Fruit fly (Drosophila melanogaster) whole organism, embryonic: Measurements from ENCODE around the gene nonC.

ENCODE experiments used
- Adf1 ChIP-seq: fragments of 200-800 bp; sonication (Bioruptor generic); IDR thresholded peaks from 2 replicates; pipeline ENCODE4 v1.3.6; 2022; ENCODE audit warnings: missing biosample characterization, missing genetic modification characterization
- CG1024 ChIP-seq: fragments of 200-800 bp; sonication (Bioruptor generic); IDR thresholded peaks from 2 replicates; pipeline ENCODE4 v1.3.6; 2022; ENCODE audit warnings: missing biosample characterization, missing genetic modification characterization
- CG10267 ChIP-seq: fragments of 200-800 bp; sonication (Bioruptor generic); optimal IDR thresholded peaks from 2 replicates; lab custom pipeline; 2018; ENCODE audit warnings: missing biosample characterization, mild to moderate bottlenecking, missing genetic modification characterization, moderate library complexity
- CG10959 ChIP-seq: fragments of 200-800 bp; sonication (Bioruptor generic); IDR thresholded peaks from 2 replicates; pipeline ENCODE4 v1.3.6; 2022; ENCODE audit warnings: missing biosample characterization, missing genetic modification characterization
- CG13624 ChIP-seq: fragments of 200-800 bp; sonication (Bioruptor generic); optimal IDR thresholded peaks from 2 replicates; lab custom pipeline; 2016; ENCODE audit warnings: missing biosample characterization, missing genetic modification characterization
- CG14050 ChIP-seq: fragments of 200-800 bp; sonication (Bioruptor generic); IDR thresholded peaks from 3 replicates; pipeline ENCODE4 v1.3.6; 2022; ENCODE audit warnings: missing biosample characterization, missing genetic modification characterization
- CG15479 ChIP-seq: fragments of 200-800 bp; sonication (Bioruptor generic); optimal IDR thresholded peaks from 3 replicates; lab custom pipeline; 2019; ENCODE audit warnings: missing biosample characterization, mild to moderate bottlenecking, missing genetic modification characterization, moderate library complexity
- CG1647 ChIP-seq: fragments of 200-800 bp; sonication (Bioruptor generic); optimal IDR thresholded peaks from 3 replicates; lab custom pipeline; 2016; ENCODE audit warnings: missing biosample characterization, missing genetic modification characterization
- CG17186 ChIP-seq: fragments of 200-800 bp; sonication (Bioruptor generic); optimal IDR thresholded peaks from 3 replicates; lab custom pipeline; 2017; ENCODE audit warnings: missing biosample characterization, missing genetic modification reagents, missing genetic modification characterization
- CG18262 ChIP-seq: fragments of 200-800 bp; optimal IDR thresholded peaks from 3 replicates; lab custom pipeline; 2019; ENCODE audit warnings: missing biosample characterization, mild to moderate bottlenecking, missing genetic modification characterization, moderate library complexity
- CG1832 ChIP-seq: fragments of 200-800 bp; sonication (Bioruptor generic); optimal IDR thresholded peaks from 2 replicates; lab custom pipeline; 2017; ENCODE audit warnings: missing biosample characterization, mild to moderate bottlenecking, missing genetic modification characterization, inconsistent platforms
- CG2129 ChIP-seq: fragments of 200-800 bp; sonication (Bioruptor generic); IDR thresholded peaks from 2 replicates; pipeline ENCODE4 v1.3.6; 2022; ENCODE audit warnings: missing biosample characterization, missing genetic modification characterization; ENCODE audit not compliant: partially characterized antibody
- CG2712 ChIP-seq: fragments of 200-800 bp; optimal IDR thresholded peaks from 3 replicates; lab custom pipeline; 2019; ENCODE audit warnings: missing biosample characterization, mild to moderate bottlenecking, missing genetic modification characterization, moderate library complexity
- CG30020 ChIP-seq: fragments of 200-800 bp; optimal IDR thresholded peaks from 2 replicates; lab custom pipeline; 2019; ENCODE audit warnings: missing biosample characterization, mild to moderate bottlenecking, missing genetic modification characterization, moderate library complexity
- CG30431 ChIP-seq: fragments of 200-800 bp; sonication (Bioruptor generic); optimal IDR thresholded peaks from 2 replicates; lab custom pipeline; 2017; ENCODE audit warnings: missing biosample characterization, missing genetic modification characterization
- CG31441 ChIP-seq: fragments of 200-800 bp; sonication (Bioruptor generic); IDR thresholded peaks from 2 replicates; pipeline ENCODE4 v1.3.6; 2022; ENCODE audit warnings: missing biosample characterization, missing genetic modification characterization
- CG32767 ChIP-seq: fragments of 200-800 bp; sonication (Bioruptor generic); IDR thresholded peaks from 2 replicates; pipeline ENCODE4 v1.3.6; 2022; ENCODE audit warnings: missing biosample characterization, missing genetic modification characterization
- CG6175 ChIP-seq: fragments of 200-800 bp; sonication (Bioruptor generic); IDR thresholded peaks from 3 replicates; pipeline ENCODE4 v1.3.6; 2022; ENCODE audit warnings: missing biosample characterization, missing genetic modification characterization
- CG6813 ChIP-seq: fragments of 200-800 bp; sonication (Bioruptor generic); optimal IDR thresholded peaks from 2 replicates; lab custom pipeline; 2017; ENCODE audit warnings: missing biosample characterization, missing genetic modification characterization, mild to moderate bottlenecking, moderate library complexity, missing genetic modification reagents
- CG7745 ChIP-seq: fragments of 200-800 bp; sonication (Bioruptor generic); optimal IDR thresholded peaks from 2 replicates; lab custom pipeline; 2018; ENCODE audit warnings: missing biosample characterization, mild to moderate bottlenecking, missing genetic modification characterization, moderate library complexity
- CG9437 ChIP-seq: fragments of 200-800 bp; sonication (Bioruptor generic); optimal IDR thresholded peaks from 2 replicates; lab custom pipeline; 2018; ENCODE audit warnings: missing biosample characterization, mild to moderate bottlenecking, missing genetic modification characterization
- CG9727 ChIP-seq: fragments of 200-800 bp; sonication (Bioruptor generic); optimal IDR thresholded peaks from 3 replicates; lab custom pipeline; 2017; ENCODE audit warnings: missing biosample characterization, mild to moderate bottlenecking, missing genetic modification characterization
- CG9932 ChIP-seq: fragments of 200-800 bp; sonication (Bioruptor generic); IDR thresholded peaks from 2 replicates; pipeline ENCODE4 v1.3.6; 2022; ENCODE audit warnings: missing biosample characterization, missing genetic modification characterization
- D ChIP-seq, 2 experiments: fragments of 200-800 bp in 1 of 2; fragments of >200 bp in 1 of 2; sonication (Bioruptor generic) in 1 of 2; optimal IDR thresholded peaks; 2 replicates in 1 of 2; 3 replicates in 1 of 2; lab custom pipeline; 2017; ENCODE audit warnings: mild to moderate bottlenecking in 1 of 2, missing biosample characterization in 1 of 2, missing genetic modification characterization in 1 of 2, missing genetic modification reagents in 1 of 2
- Dip3 ChIP-seq: fragments of 200-800 bp; sonication (Bioruptor generic); optimal IDR thresholded peaks from 3 replicates; lab custom pipeline; 2016; ENCODE audit warnings: missing biosample characterization, missing genetic modification characterization
- Doc2 ChIP-seq: fragments of 200-800 bp; sonication (Bioruptor generic); IDR thresholded peaks from 2 replicates; pipeline ENCODE4 v1.3.6; 2022; ENCODE audit warnings: missing biosample characterization, missing genetic modification characterization
- Elba2 ChIP-seq: fragments of 200-800 bp; sonication (Bioruptor generic); optimal IDR thresholded peaks from 3 replicates; lab custom pipeline; 2016; ENCODE audit warnings: missing biosample characterization, missing genetic modification characterization
- Fer3 ChIP-seq: fragments of 200-800 bp; sonication (Bioruptor generic); optimal IDR thresholded peaks from 2 replicates; lab custom pipeline; 2018; ENCODE audit warnings: missing biosample characterization, mild to moderate bottlenecking, missing genetic modification characterization, moderate library complexity
- Med ChIP-seq: fragments of 200-800 bp; sonication (Bioruptor generic); peaks from one replicate; lab custom pipeline; 2016; ENCODE audit warnings: missing biosample characterization, missing genetic modification characterization, mild to moderate bottlenecking, inconsistent platforms, moderate library complexity
- Oli ChIP-seq: fragments of 200-800 bp; sonication (Bioruptor generic); optimal IDR thresholded peaks from 2 replicates; lab custom pipeline; 2018; ENCODE audit warnings: missing biosample characterization, mild to moderate bottlenecking, missing genetic modification characterization, moderate library complexity
- Ravus ChIP-seq: fragments of 200-800 bp; sonication (Bioruptor generic); IDR thresholded peaks from 2 replicates; pipeline ENCODE4 v1.3.6; 2022; ENCODE audit warnings: missing biosample characterization, missing genetic modification characterization
- Rfx ChIP-seq: fragments of 200-800 bp; sonication (Bioruptor generic); IDR thresholded peaks from 2 replicates; pipeline ENCODE4 v1.3.6; 2022; ENCODE audit warnings: missing biosample characterization, missing genetic modification characterization
- Sry-β ChIP-seq: fragments of 200-800 bp; sonication (Bioruptor generic); optimal IDR thresholded peaks from 2 replicates; lab custom pipeline; 2018; ENCODE audit warnings: missing biosample characterization, mild to moderate bottlenecking, missing genetic modification characterization, moderate library complexity
- aop ChIP-seq: fragments of 200-800 bp; sonication (Bioruptor generic); IDR thresholded peaks from 2 replicates; pipeline ENCODE4 v1.3.6; 2022; ENCODE audit warnings: missing biosample characterization, missing genetic modification characterization
- bab2 ChIP-seq: fragments of 200-800 bp; sonication (Bioruptor generic); optimal IDR thresholded peaks from 2 replicates; lab custom pipeline; 2016; ENCODE audit warnings: missing biosample characterization, missing genetic modification characterization
- crc ChIP-seq: fragments of 200-800 bp; sonication (Bioruptor generic); optimal IDR thresholded peaks from 2 replicates; lab custom pipeline; 2016; ENCODE audit warnings: missing biosample characterization, missing genetic modification characterization
- crol ChIP-seq: fragments of 200-800 bp; sonication (Bioruptor generic); IDR thresholded peaks from 2 replicates; pipeline ENCODE4 v1.3.6; 2022; ENCODE audit warnings: missing biosample characterization, missing genetic modification characterization
- crp ChIP-seq, 2 experiments: fragments of 200-800 bp; sonication (Bioruptor generic); optimal IDR thresholded peaks; 2 replicates in 1 of 2; 3 replicates in 1 of 2; lab custom pipeline; 2017; ENCODE audit warnings: missing biosample characterization in 2 of 2, missing genetic modification characterization in 2 of 2, mild to moderate bottlenecking in 1 of 2, moderate library complexity in 1 of 2
- en ChIP-seq: fragments of 200-800 bp; sonication (Bioruptor generic); optimal IDR thresholded peaks from 2 replicates; lab custom pipeline; 2016; ENCODE audit warnings: missing biosample characterization, missing genetic modification characterization
- gce ChIP-seq: fragments of 200-800 bp; sonication (Bioruptor generic); IDR thresholded peaks from 3 replicates; pipeline ENCODE4 v1.3.6; 2022; ENCODE audit warnings: missing biosample characterization, missing genetic modification characterization
- jigr1 ChIP-seq: fragments of 200-800 bp; sonication (Bioruptor generic); IDR thresholded peaks from 3 replicates; pipeline ENCODE4 v1.3.6; 2022; ENCODE audit warnings: missing biosample characterization, missing genetic modification characterization
- jing ChIP-seq: fragments of 200-800 bp; sonication (Bioruptor generic); optimal IDR thresholded peaks from 2 replicates; lab custom pipeline; 2018; ENCODE audit warnings: missing biosample characterization, mild to moderate bottlenecking, missing genetic modification characterization
- lmd ChIP-seq: fragments of 200-800 bp; sonication (Bioruptor generic); IDR thresholded peaks from 2 replicates; pipeline ENCODE4 v1.3.6; 2022; ENCODE audit warnings: missing biosample characterization, missing genetic modification characterization
- maf-S ChIP-seq: fragments of 200-800 bp; sonication (Bioruptor generic); optimal IDR thresholded peaks from 2 replicates; lab custom pipeline; 2016; ENCODE audit warnings: missing biosample characterization, missing genetic modification characterization
- mld ChIP-seq: fragments of 200-800 bp; sonication (Bioruptor generic); IDR thresholded peaks from 3 replicates; pipeline ENCODE4 v1.3.6; 2022; ENCODE audit warnings: missing biosample characterization, missing genetic modification characterization; ENCODE audit not compliant: partially characterized antibody
- otp ChIP-seq: fragments of 200-800 bp; sonication (Bioruptor generic); IDR thresholded peaks from 3 replicates; pipeline ENCODE4, ENCODE4 v1.3.6; 2022; ENCODE audit warnings: missing biosample characterization, missing genetic modification characterization
- prd ChIP-seq, 3 experiments: fragments of >200 bp in 2 of 3; fragments of 200-800 bp in 1 of 3; sonication (Bioruptor generic) in 1 of 3; optimal IDR thresholded peaks in 2 of 3; IDR thresholded peaks in 1 of 3; 2 replicates in 2 of 3; 3 replicates in 1 of 3; pipeline versions ENCODE4 v1.3.6 to Lab custom; 2017 to 2022; ENCODE audit warnings: missing biosample characterization in 1 of 3, missing genetic modification characterization in 1 of 3
- sisA ChIP-seq: fragments of 200-800 bp; sonication (Bioruptor generic); IDR thresholded peaks from 2 replicates; pipeline ENCODE4 v1.3.6; 2022; ENCODE audit warnings: missing biosample characterization, missing genetic modification characterization
- ttk ChIP-seq: fragments of 200-800 bp; sonication (Bioruptor generic); IDR thresholded peaks from 2 replicates; pipeline ENCODE4 v2.1.2; 2022; ENCODE audit warnings: missing biosample characterization, missing genetic modification characterization

nonC gene

DNA sequence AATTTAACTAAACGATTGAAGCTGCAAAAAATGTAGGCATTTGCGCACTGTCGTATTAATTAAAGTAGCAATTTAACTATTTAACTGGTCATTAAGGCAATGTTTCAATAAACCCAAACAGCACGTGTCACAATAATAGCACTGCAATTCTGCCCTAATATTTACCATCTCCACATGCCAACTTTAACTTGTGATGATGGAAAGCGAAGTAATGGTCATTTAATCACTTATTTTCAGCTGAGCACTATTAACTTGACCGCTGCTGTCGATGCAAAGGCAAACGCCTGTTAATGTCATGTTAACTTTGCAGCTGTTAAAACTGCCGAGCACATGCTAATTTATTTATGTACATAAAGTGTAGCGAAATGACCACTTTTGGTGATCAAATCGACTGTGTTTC, 30.1 kb upstream of the nonC start (continued):
- peak; percentile 83 for TF ChIP-seq sisA (GFP tag; lab: Robert Waterston, UW)
- no peak for TF ChIP-seq CG7745 (tag; lab: Kevin White, UChicago)
- TF ChIP-seq Elba2: no peak
- TF ChIP-seq crol (GFP tag; lab: Robert Waterston, UW): 0 out of 2 replicates have a peak, but pooled peaks have one; percentile 32
- TF ChIP-seq crp (GFP tag; optimal IDR thresholded peaks at IDR 0.05; lab: Kevin White, UChicago): peak in 1 of 2 experiments; percentile 36
- peak; percentile 92 for TF ChIP-seq otp (GFP tag; lab: Robert Waterston, UW)
- peak; percentile 49; the same call in 1 of the 2 replicates for TF ChIP-seq CG32767 (GFP tag; lab: Robert Waterston, UW)
- TF ChIP-seq CG1647 (GFP tag; lab: Kevin White, UChicago): peak; percentile 78
- no peak for TF ChIP-seq CG15479 (GFP tag; lab: Kevin White, UChicago)
- TF ChIP-seq aop: peak; percentile 55; the same call in 1 of the 2 replicates
- peak; percentile 76 for TF ChIP-seq CG2712 (tag; lab: Kevin White, UChicago)
- TF ChIP-seq Fer3 (tag; lab: Kevin White, UChicago): peak; percentile 83
- TF ChIP-seq ttk (GFP tag; lab: Robert Waterston, UW): peak; percentile 84
- TF ChIP-seq CG2129 (GFP tag; lab: Robert Waterston, UW): no peak
- peak; percentile 75 for TF ChIP-seq CG1024 (GFP tag; lab: Robert Waterston, UW)
- peak; percentile 70 for TF ChIP-seq CG18262
- peak; percentile 87 for TF ChIP-seq CG14050 (GFP tag; lab: Robert Waterston, UW)
- peak; percentile 98 for TF ChIP-seq Med (GFP tag; lab: Kevin White, UChicago)
- TF ChIP-seq Rfx (GFP tag; lab: Robert Waterston, UW): peak; percentile 92
- no peak for TF ChIP-seq CG1832
- TF ChIP-seq Sry-β (GFP tag; lab: Kevin White, UChicago): no peak
- TF ChIP-seq CG30431 (GFP tag; lab: Kevin White, UChicago): peak; percentile 75
- TF ChIP-seq CG9727 (GFP tag; lab: Kevin White, UChicago): peak; percentile 67
- peak; percentile 53; the same call in 1 of the 3 replicates for TF ChIP-seq CG6175
- TF ChIP-seq Ravus (GFP tag; lab: Robert Waterston, UW): peak; percentile 63
- TF ChIP-seq CG10959: peak; percentile 74
- peak; percentile 64 for TF ChIP-seq CG9437 (GFP tag; lab: Kevin White, UChicago)
- no peak for TF ChIP-seq D (optimal IDR thresholded peaks at IDR 0.05; lab: Kevin White, UChicago)
- TF ChIP-seq D (GFP tag; optimal IDR thresholded peaks at IDR 0.05; lab: Kevin White, UChicago): peak; percentile 41
- peak; percentile 54 for TF ChIP-seq en (GFP tag; lab: Kevin White, UChicago)
- TF ChIP-seq prd (optimal IDR thresholded peaks at IDR 0.05; lab: Kevin White, UChicago): no peak
- peak; percentile 88 for TF ChIP-seq prd (GFP tag; IDR thresholded peaks at IDR 0.05; lab: Robert Waterston, UW)
- TF ChIP-seq Dip3 (GFP tag; lab: Kevin White, UChicago): peak; percentile 81
- TF ChIP-seq bab2: peak; percentile 82
- TF ChIP-seq gce (GFP tag; lab: Robert Waterston, UW): peak; percentile 75
- TF ChIP-seq Adf1 (GFP tag; lab: Robert Waterston, UW): peak; percentile 48; the same call in 1 of the 2 replicates
- TF ChIP-seq crc (GFP tag; lab: Kevin White, UChicago): peak; percentile 75
- TF ChIP-seq jing (GFP tag; lab: Kevin White, UChicago): peak; percentile 80
- TF ChIP-seq maf-S (GFP tag; lab: Kevin White, UChicago): peak; percentile 76
- peak; percentile 87 for TF ChIP-seq Oli (tag; lab: Kevin White, UChicago)
- TF ChIP-seq lmd: peak; percentile 88
- peak; percentile 84 for TF ChIP-seq CG9932 (GFP tag; lab: Robert Waterston, UW)
- peak; percentile 53 for TF ChIP-seq CG10267 (tag; lab: Kevin White, UChicago)
- TF ChIP-seq CG6813 (GFP tag; lab: Kevin White, UChicago): peak; percentile 82
- peak; percentile 81 for TF ChIP-seq CG13624 (GFP tag; lab: Kevin White, UChicago)
- TF ChIP-seq CG31441 (GFP tag; lab: Robert Waterston, UW): peak; percentile 73
- TF ChIP-seq CG30020: no peak
- TF ChIP-seq CG17186 (GFP tag; lab: Kevin White, UChicago): peak; percentile 15
- TF ChIP-seq Doc2: 0 out of 2 replicates have a peak, but pooled peaks have one; percentile 41
- no peak for TF ChIP-seq mld (GFP tag; lab: Robert Waterston, UW)
- peak; percentile 61; the same call in 2 of the 3 replicates for TF ChIP-seq jigr1 (GFP tag; lab: Robert Waterston, UW)
